Fruit fly (Drosophila melanogaster): ENCODE data around the gene MED26.
"Not testable (repeated sequence)": the region's sequence is repeated elsewhere in the genome, so short reads cannot be mapped to it uniquely, and the experiment has no call there.

- TF ChIP-seq psq, insv, Sin3A, Myc (optimal IDR thresholded peaks at IDR 0.05): not testable (repeated sequence)
Measured at dm6 chr4:788878-789277, at the start of gene MED26.

Measured in Kc167 (cell line).